Worm (Caenorhabditis elegans): ENCODE data around the gene arrd-10.

arrd-10 gene

ce11 chrII:12935259-12935658 lies 4.6 kb upstream of the arrd-10 start, which contains the start of gene lips-9:
lips-9 (minus strand) TSS chrII:12935359.
- TF ChIP-seq flt-1 (GFP tag; IDR thresholded peaks at IDR 0.05) (no peak), tab-1 (GFP tag; IDR thresholded peaks at IDR 0.05) (no peak), ztf-23 (GFP tag; IDR thresholded peaks at IDR 0.05) (no peak), cog-1 (tag; optimal IDR thresholded peaks at IDR 0.05) (no peak), med-1 (GFP tag; optimal IDR thresholded peaks at IDR 0.05; ENCODE audit: insufficient read depth) (no peak), T22C8.4 (GFP tag; IDR thresholded peaks at IDR 0.05) (no peak), ref-1 (GFP tag; conservative IDR thresholded peaks at IDR 0.05) (no peak), ztf-29 (GFP tag; IDR thresholded peaks at IDR 0.05) (no peak), klf-2 (GFP tag; conservative IDR thresholded peaks at IDR 0.05) (no peak)

ce11 chrII:12939161-12939560 lies 740 bp upstream of the arrd-10 start:
- TF ChIP-seq klf-2 (GFP tag; conservative IDR thresholded peaks at IDR 0.05) (no peak), med-1 (GFP tag; optimal IDR thresholded peaks at IDR 0.05; ENCODE audit: insufficient read depth) (no peak), tab-1 (GFP tag; IDR thresholded peaks at IDR 0.05) (no peak), ref-1 (GFP tag; conservative IDR thresholded peaks at IDR 0.05) (no peak), flt-1 (GFP tag; IDR thresholded peaks at IDR 0.05) (no peak), ztf-29 (GFP tag; IDR thresholded peaks at IDR 0.05) (no peak), ztf-23 (GFP tag; IDR thresholded peaks at IDR 0.05) (no peak), cog-1 (tag; optimal IDR thresholded peaks at IDR 0.05) (no peak), T22C8.4 (GFP tag; IDR thresholded peaks at IDR 0.05) (no peak)

DNA sequence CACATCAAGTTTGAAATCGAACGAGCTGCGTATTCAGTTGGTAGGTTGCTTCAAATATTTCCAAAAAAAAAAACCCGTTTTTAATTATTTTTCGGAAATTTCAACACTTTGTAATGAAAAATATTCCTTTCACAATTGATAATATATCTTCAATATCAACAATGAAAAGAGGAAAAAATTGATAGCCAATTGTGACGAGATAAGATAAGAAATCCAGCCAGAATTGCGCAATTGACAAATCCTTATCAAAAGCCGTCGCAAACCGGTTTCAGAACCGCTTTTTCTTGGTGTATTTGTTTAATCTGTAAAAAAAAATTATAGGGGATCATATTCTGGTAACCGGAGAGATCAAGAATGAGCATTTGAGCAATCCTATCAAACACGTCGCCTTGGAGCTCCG lies 2.6 kb downstream of the arrd-10 start:
- no peak for TF ChIP-seq ref-1 (GFP tag; conservative IDR thresholded peaks at IDR 0.05)
- TF ChIP-seq T22C8.4 (GFP tag; IDR thresholded peaks at IDR 0.05) = no peak
- no peak for TF ChIP-seq klf-2 (GFP tag; conservative IDR thresholded peaks at IDR 0.05)
- TF ChIP-seq tab-1 (GFP tag; IDR thresholded peaks at IDR 0.05) = no peak
- no peak for TF ChIP-seq flt-1 (GFP tag; IDR thresholded peaks at IDR 0.05)
- TF ChIP-seq cog-1 (tag; optimal IDR thresholded peaks at IDR 0.05) = no peak
- TF ChIP-seq ztf-29 (GFP tag; IDR thresholded peaks at IDR 0.05) = no peak
- no peak for TF ChIP-seq med-1 (GFP tag; optimal IDR thresholded peaks at IDR 0.05; ENCODE audit: insufficient read depth)
- no peak for TF ChIP-seq ztf-23 (GFP tag; IDR thresholded peaks at IDR 0.05)

DNA sequence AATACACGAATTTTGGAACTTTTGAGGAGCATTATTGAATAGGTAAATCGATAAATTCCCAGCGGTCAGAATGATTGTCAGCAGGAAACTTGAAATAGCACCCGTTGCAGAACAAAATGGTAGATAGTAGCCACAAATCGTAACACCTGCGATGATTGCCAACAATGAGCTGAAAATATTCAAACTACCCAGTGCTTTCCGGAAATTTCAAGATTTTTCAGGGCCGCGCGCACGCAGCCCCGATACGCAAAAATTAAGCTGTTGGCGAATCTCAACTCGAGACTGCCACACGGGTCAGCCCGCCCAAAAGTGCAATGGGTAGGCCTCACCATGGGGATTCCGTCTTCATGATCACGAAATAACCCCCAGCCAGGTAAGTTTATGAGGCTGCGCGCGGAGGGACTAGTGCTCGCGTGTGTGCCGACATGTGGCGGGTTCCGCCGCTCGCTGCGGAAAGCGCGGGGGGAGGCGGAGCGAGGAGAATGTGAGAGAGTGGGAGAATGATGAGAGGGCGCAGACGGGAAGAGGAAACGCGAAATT lies 4.8 kb downstream of the arrd-10 start:
- peak; percentile 72; the same call in 1 of the 2 replicates for TF ChIP-seq tab-1 (GFP tag; IDR thresholded peaks at IDR 0.05)
- TF ChIP-seq ztf-29 (GFP tag; IDR thresholded peaks at IDR 0.05) = peak; percentile 49; the same call in 1 of the 2 replicates
- 0 out of 2 replicates have a peak, but pooled peaks have one; percentile 37 for TF ChIP-seq ztf-23 (GFP tag; IDR thresholded peaks at IDR 0.05)
- peak; percentile 88 for TF ChIP-seq flt-1 (GFP tag; IDR thresholded peaks at IDR 0.05)
- TF ChIP-seq klf-2 (GFP tag; conservative IDR thresholded peaks at IDR 0.05) = 0 out of 2 replicates have a peak, but pooled peaks have one; percentile 56
- no peak for TF ChIP-seq med-1 (GFP tag; optimal IDR thresholded peaks at IDR 0.05; ENCODE audit: insufficient read depth)
- TF ChIP-seq ref-1 (GFP tag; conservative IDR thresholded peaks at IDR 0.05) = 0 out of 2 replicates have a peak, but pooled peaks have one; percentile 48
- peak; percentile 52 for TF ChIP-seq cog-1 (tag; optimal IDR thresholded peaks at IDR 0.05)
- TF ChIP-seq T22C8.4 (GFP tag; IDR thresholded peaks at IDR 0.05) = no peak; the same call in 1 of the 2 replicates

ce11 chrII:12948158-12948557 lies 8.3 kb downstream of the arrd-10 start, which contains the start of gene F58G1.7:
F58G1.7 (minus strand) TSS chrII:12948258.
- TF ChIP-seq flt-1 (GFP tag; IDR thresholded peaks at IDR 0.05) (no peak), med-1 (GFP tag; optimal IDR thresholded peaks at IDR 0.05; ENCODE audit: insufficient read depth) (no peak)

DNA sequence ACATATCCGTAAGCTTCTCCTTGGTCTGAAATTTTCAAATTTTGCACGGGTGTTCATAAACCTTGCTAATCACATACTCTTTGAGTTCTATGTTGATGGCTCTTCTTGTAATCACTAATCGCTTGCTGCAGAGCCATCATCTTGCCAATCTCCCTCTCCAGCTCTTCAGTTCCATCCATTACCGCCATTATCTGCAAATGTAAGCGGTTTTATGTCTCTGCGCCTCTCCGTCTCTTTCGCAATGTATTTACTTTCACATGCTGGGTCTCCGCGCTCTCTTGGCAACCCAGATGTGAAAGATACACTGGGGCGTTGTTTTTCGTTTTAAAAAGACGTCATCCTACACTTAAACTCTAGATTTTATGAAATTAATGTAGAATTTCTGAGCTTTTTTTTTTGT lies 13.4 kb downstream of the arrd-10 start:
- no peak for TF ChIP-seq ztf-29 (GFP tag; IDR thresholded peaks at IDR 0.05)
- TF ChIP-seq klf-2 (GFP tag; conservative IDR thresholded peaks at IDR 0.05) = no peak
- TF ChIP-seq med-1 (GFP tag; optimal IDR thresholded peaks at IDR 0.05; ENCODE audit: insufficient read depth) = no peak
- TF ChIP-seq cog-1 (tag; optimal IDR thresholded peaks at IDR 0.05) = peak; percentile 16
- no peak for TF ChIP-seq ref-1 (GFP tag; conservative IDR thresholded peaks at IDR 0.05)
- TF ChIP-seq flt-1 (GFP tag; IDR thresholded peaks at IDR 0.05) = no peak
- no peak for TF ChIP-seq T22C8.4 (GFP tag; IDR thresholded peaks at IDR 0.05)

ce11 chrII:12954670-12955069 lies 14.8 kb downstream of the arrd-10 start, which contains the start of the genes Y38F1A.1 and Y38F1A.2:
Y38F1A.1 (minus strand) TSS chrII:12954770.
Y38F1A.2 (plus strand) TSS chrII:12954958.
- TF ChIP-seq klf-2 (GFP tag; conservative IDR thresholded peaks at IDR 0.05) (no peak), ztf-29 (GFP tag; IDR thresholded peaks at IDR 0.05) (no peak), med-1 (GFP tag; optimal IDR thresholded peaks at IDR 0.05; ENCODE audit: insufficient read depth) (no peak), cog-1 (tag; optimal IDR thresholded peaks at IDR 0.05) (no peak), ref-1 (GFP tag; conservative IDR thresholded peaks at IDR 0.05) (no peak), flt-1 (GFP tag; IDR thresholded peaks at IDR 0.05) (no peak), tab-1 (GFP tag; IDR thresholded peaks at IDR 0.05) (no peak), ztf-23 (GFP tag; IDR thresholded peaks at IDR 0.05) (no peak), T22C8.4 (GFP tag; IDR thresholded peaks at IDR 0.05) (no peak)

DNA sequence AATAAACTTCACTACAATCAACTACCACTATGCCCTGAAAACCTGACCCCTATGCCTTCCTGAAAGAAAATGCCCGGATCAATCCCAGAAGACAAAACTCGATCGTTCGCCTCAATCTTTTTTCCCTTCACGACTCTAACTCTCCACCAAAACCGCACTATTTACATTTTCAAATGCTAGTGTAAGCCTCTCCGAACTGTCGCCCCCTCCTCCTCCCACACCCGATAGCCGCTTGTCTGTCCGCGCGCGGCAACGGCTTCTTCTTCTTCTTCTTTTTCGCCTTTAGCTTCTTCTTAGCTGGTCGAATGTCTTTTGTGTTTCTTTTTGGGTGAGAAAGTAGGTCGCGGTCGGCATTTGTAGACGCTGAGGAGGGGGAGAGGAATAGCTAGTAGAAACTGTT lies 20.3 kb downstream of the arrd-10 start:
- TF ChIP-seq tab-1 (GFP tag; IDR thresholded peaks at IDR 0.05) (no peak), flt-1 (GFP tag; IDR thresholded peaks at IDR 0.05) (no peak), klf-2 (GFP tag; conservative IDR thresholded peaks at IDR 0.05) (no peak), ztf-23 (GFP tag; IDR thresholded peaks at IDR 0.05) (no peak)

DNA sequence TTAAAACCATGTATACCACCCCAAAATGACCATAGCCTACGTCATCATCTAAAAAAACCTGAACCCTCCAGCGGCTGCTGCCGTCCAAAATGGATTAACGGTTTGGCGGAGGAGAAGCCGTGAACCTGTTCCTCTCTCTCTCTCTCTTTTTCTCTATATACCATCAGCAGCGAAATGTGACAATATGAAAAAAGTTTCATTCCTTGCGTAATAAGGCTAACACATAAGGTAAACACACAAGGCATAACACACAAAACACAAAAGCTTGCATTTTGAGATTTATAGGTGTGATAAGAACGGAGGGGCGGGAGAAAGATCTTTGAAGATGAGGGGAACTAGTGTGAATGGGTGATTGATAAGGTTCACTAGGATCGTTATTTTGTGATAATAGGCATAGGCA lies 21.4 kb downstream of the arrd-10 start:
- TF ChIP-seq flt-1 (GFP tag; IDR thresholded peaks at IDR 0.05) (no peak), med-1 (GFP tag; optimal IDR thresholded peaks at IDR 0.05; ENCODE audit: insufficient read depth) (no peak), ref-1 (GFP tag; conservative IDR thresholded peaks at IDR 0.05) (no peak), cog-1 (tag; optimal IDR thresholded peaks at IDR 0.05) (no peak), tab-1 (GFP tag; IDR thresholded peaks at IDR 0.05) (no peak), klf-2 (GFP tag; conservative IDR thresholded peaks at IDR 0.05) (no peak), ztf-29 (GFP tag; IDR thresholded peaks at IDR 0.05) (no peak), ztf-23 (GFP tag; IDR thresholded peaks at IDR 0.05) (no peak), T22C8.4 (GFP tag; IDR thresholded peaks at IDR 0.05) (no peak)

DNA sequence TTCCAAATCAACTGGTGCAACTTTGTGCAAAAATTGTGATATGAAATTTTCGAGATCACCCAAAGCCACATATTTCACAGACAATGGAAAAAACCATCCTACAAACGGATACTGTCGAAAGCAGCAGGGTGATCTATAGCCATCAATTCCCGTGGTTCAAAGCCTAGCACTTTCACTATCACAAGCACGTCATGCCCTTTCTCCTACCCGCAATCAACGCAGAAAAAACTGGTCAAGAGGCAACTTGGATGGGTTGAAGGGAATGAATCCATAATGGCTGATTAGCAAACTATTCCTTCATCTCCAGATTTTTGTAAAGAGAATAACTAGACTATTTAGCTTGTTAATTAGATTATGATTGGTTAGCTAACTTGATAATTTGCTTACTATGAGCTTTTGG lies 21.8 kb downstream of the arrd-10 start:
- TF ChIP-seq ztf-29 (GFP tag; IDR thresholded peaks at IDR 0.05) = no peak
- TF ChIP-seq T22C8.4 (GFP tag; IDR thresholded peaks at IDR 0.05) = no peak
- no peak for TF ChIP-seq tab-1 (GFP tag; IDR thresholded peaks at IDR 0.05)
- TF ChIP-seq klf-2 (GFP tag; conservative IDR thresholded peaks at IDR 0.05) = no peak
- TF ChIP-seq ref-1 (GFP tag; conservative IDR thresholded peaks at IDR 0.05) = no peak

Data from whole organism, midembryonic.